Fruit fly (Drosophila melanogaster) whole organism, prepupa: ENCODE results near the gene CG4101.

Experiments used
- Blimp-1 ChIP-seq: fragments of 200-800 bp; sonication (Bioruptor generic); optimal IDR thresholded peaks from 3 replicates; lab custom pipeline; 2017; ENCODE audit warnings: missing biosample characterization, missing genetic modification characterization, mild to moderate bottlenecking, moderate library complexity, missing genetic modification reagents
- CG10631 ChIP-seq: fragments of 200-800 bp; sonication (Bioruptor generic); optimal IDR thresholded peaks from 2 replicates; lab custom pipeline; 2016; ENCODE audit warnings: missing biosample characterization, missing genetic modification characterization
- CG10669 ChIP-seq: fragments of 200-800 bp; sonication (Bioruptor generic); optimal IDR thresholded peaks from 3 replicates; lab custom pipeline; 2018; ENCODE audit warnings: missing biosample characterization, mild to moderate bottlenecking, missing genetic modification characterization, moderate library complexity
- CG11294 ChIP-seq: fragments of 200-800 bp; sonication (Bioruptor generic); IDR thresholded peaks from 2 replicates; pipeline ENCODE4 v1.3.6; 2022; ENCODE audit warnings: missing biosample characterization, missing genetic modification characterization
- CG11762 ChIP-seq: fragments of 200-800 bp; sonication (Bioruptor generic); optimal IDR thresholded peaks from 3 replicates; lab custom pipeline; 2016; ENCODE audit warnings: missing biosample characterization, missing genetic modification characterization; ENCODE audit not compliant: insufficient read depth
- CG11902 ChIP-seq: fragments of 200-800 bp; sonication (Bioruptor generic); optimal IDR thresholded peaks from 3 replicates; lab custom pipeline; 2016; ENCODE audit warnings: missing biosample characterization, missing genetic modification characterization
- CG15336 ChIP-seq: fragments of 200-800 bp; sonication (Bioruptor generic); IDR thresholded peaks from 2 replicates; pipeline ENCODE4 v1.3.6; 2022; ENCODE audit warnings: missing biosample characterization, missing genetic modification characterization
- CG1621 ChIP-seq: fragments of 200-800 bp; sonication (Bioruptor generic); optimal IDR thresholded peaks from 3 replicates; lab custom pipeline; 2018; ENCODE audit warnings: missing biosample characterization, mild to moderate bottlenecking, missing genetic modification characterization
- CG16779 ChIP-seq: fragments of 200-800 bp; sonication (Bioruptor generic); optimal IDR thresholded peaks from 3 replicates; lab custom pipeline; 2017; ENCODE audit warnings: missing biosample characterization, mild to moderate bottlenecking, missing genetic modification characterization
- CG3032 ChIP-seq: fragments of 200-800 bp; optimal IDR thresholded peaks from 2 replicates; lab custom pipeline; 2019; ENCODE audit warnings: missing biosample characterization, mild to moderate bottlenecking, missing genetic modification characterization, moderate library complexity
- CG31627 ChIP-seq: fragments of 200-800 bp; sonication (Bioruptor generic); optimal IDR thresholded peaks from 3 replicates; lab custom pipeline; 2016; ENCODE audit warnings: missing biosample characterization, missing genetic modification characterization
- CG32006 ChIP-seq: fragments of 200-800 bp; sonication (Bioruptor generic); optimal IDR thresholded peaks from 3 replicates; lab custom pipeline; 2017; ENCODE audit warnings: missing biosample characterization, mild to moderate bottlenecking, missing genetic modification characterization
- CG34406 ChIP-seq: fragments of 200-800 bp; sonication (Bioruptor generic); optimal IDR thresholded peaks from 3 replicates; lab custom pipeline; 2016; ENCODE audit warnings: missing biosample characterization, missing genetic modification characterization
- CG3919 ChIP-seq: fragments of 200-800 bp; sonication (Bioruptor generic); optimal IDR thresholded peaks from 3 replicates; lab custom pipeline; 2016; ENCODE audit warnings: missing biosample characterization, missing genetic modification characterization
- CG4318 ChIP-seq: fragments of 200-800 bp; sonication (Bioruptor generic); optimal IDR thresholded peaks from 3 replicates; lab custom pipeline; 2017; ENCODE audit warnings: missing biosample characterization, mild to moderate bottlenecking, missing genetic modification characterization
- CG6163 ChIP-seq: fragments of 200-800 bp; sonication (Bioruptor generic); IDR thresholded peaks from 3 replicates; pipeline ENCODE4 v1.3.6; 2022; ENCODE audit warnings: missing biosample characterization, missing genetic modification characterization
- CG6276 ChIP-seq: fragments of 200-800 bp; sonication (Bioruptor generic); optimal IDR thresholded peaks from 2 replicates; lab custom pipeline; 2017; ENCODE audit warnings: missing biosample characterization, mild to moderate bottlenecking, missing genetic modification characterization
- CG6792 ChIP-seq: fragments of 200-800 bp; sonication (Bioruptor generic); optimal IDR thresholded peaks from 3 replicates; lab custom pipeline; 2016; ENCODE audit warnings: missing biosample characterization, missing genetic modification characterization
- CG6808 ChIP-seq: fragments of 200-800 bp; sonication (Bioruptor generic); optimal IDR thresholded peaks from 3 replicates; lab custom pipeline; 2017; ENCODE audit warnings: missing biosample characterization, missing genetic modification characterization, mild to moderate bottlenecking, moderate library complexity, missing genetic modification reagents
- CG6854 ChIP-seq: fragments of 200-800 bp; sonication (Bioruptor generic); optimal IDR thresholded peaks from 2 replicates; lab custom pipeline; 2017; ENCODE audit warnings: missing biosample characterization, mild to moderate bottlenecking, missing genetic modification characterization
- CG7368 ChIP-seq: fragments of 200-800 bp; sonication (Bioruptor generic); optimal IDR thresholded peaks from 3 replicates; lab custom pipeline; 2016; ENCODE audit warnings: missing biosample characterization, missing genetic modification characterization
- CG8632 ChIP-seq: fragments of 200-800 bp; sonication (Bioruptor generic); optimal IDR thresholded peaks from 3 replicates; lab custom pipeline; 2016; ENCODE audit warnings: missing biosample characterization, missing genetic modification characterization
- CG9139 ChIP-seq: fragments of 200-800 bp; sonication (Bioruptor generic); optimal IDR thresholded peaks from 3 replicates; lab custom pipeline; 2017; ENCODE audit warnings: missing biosample characterization, mild to moderate bottlenecking, missing genetic modification characterization
- Eip75B ChIP-seq: fragments of 200-800 bp; sonication (Bioruptor generic); optimal IDR thresholded peaks from 3 replicates; lab custom pipeline; 2016; ENCODE audit warnings: missing biosample characterization, missing genetic modification characterization
- Eip93F ChIP-seq: fragments of 200-800 bp; sonication (Bioruptor generic); optimal IDR thresholded peaks from 2 replicates; lab custom pipeline; 2016; ENCODE audit warnings: missing biosample characterization, mild to moderate bottlenecking, missing genetic modification characterization
- Ets21C ChIP-seq: fragments of 200-800 bp; sonication (Bioruptor generic); optimal IDR thresholded peaks from 3 replicates; lab custom pipeline; 2016; ENCODE audit warnings: missing biosample characterization, missing genetic modification characterization
- Ets96B ChIP-seq: fragments of 200-800 bp; optimal IDR thresholded peaks from 2 replicates; lab custom pipeline; 2019; ENCODE audit warnings: missing biosample characterization, mild to moderate bottlenecking, missing genetic modification characterization, moderate library complexity
- Gug ChIP-seq: fragments of 200-800 bp; sonication (Bioruptor generic); IDR thresholded peaks from 2 replicates; pipeline ENCODE4 v1.3.6; 2022; ENCODE audit warnings: missing biosample characterization, missing genetic modification characterization
- Hr38 ChIP-seq: sonication (Bioruptor generic); optimal IDR thresholded peaks from 2 replicates; lab custom pipeline; 2016; ENCODE audit warnings: missing biosample characterization, missing genetic modification characterization
- Hr39 ChIP-seq: fragments of 200-800 bp; sonication (Bioruptor generic); optimal IDR thresholded peaks from 2 replicates; lab custom pipeline; 2016; ENCODE audit warnings: missing biosample characterization, missing genetic modification characterization
- Hr4 ChIP-seq: fragments of 200-800 bp; sonication (Bioruptor generic); optimal IDR thresholded peaks from 3 replicates; lab custom pipeline; 2016; ENCODE audit warnings: missing biosample characterization, missing genetic modification characterization
- Lpt ChIP-seq: fragments of 200-800 bp; sonication (Bioruptor generic); optimal IDR thresholded peaks from 3 replicates; lab custom pipeline; 2016; ENCODE audit warnings: missing biosample characterization, missing genetic modification characterization
- Smox ChIP-seq: fragments of 200-800 bp; sonication (Bioruptor generic); optimal IDR thresholded peaks from 3 replicates; lab custom pipeline; 2016; ENCODE audit warnings: missing biosample characterization, missing genetic modification characterization
- Sox102F ChIP-seq: fragments of 200-800 bp; sonication (Bioruptor generic); optimal IDR thresholded peaks from 2 replicates; lab custom pipeline; 2016; ENCODE audit warnings: missing biosample characterization, mild to moderate bottlenecking, missing genetic modification characterization
- Sox15 ChIP-seq: fragments of 200-800 bp; sonication (Bioruptor generic); optimal IDR thresholded peaks from 3 replicates; lab custom pipeline; 2016; ENCODE audit warnings: missing biosample characterization, missing genetic modification characterization
- achi ChIP-seq: fragments of 200-800 bp; sonication (Bioruptor generic); optimal IDR thresholded peaks from 3 replicates; lab custom pipeline; 2016; ENCODE audit warnings: missing biosample characterization, missing genetic modification characterization
- acj6 ChIP-seq: fragments of 200-800 bp; sonication (Bioruptor generic); optimal IDR thresholded peaks from 3 replicates; lab custom pipeline; 2016; ENCODE audit warnings: missing biosample characterization, missing genetic modification characterization
- cyc ChIP-seq: fragments of 200-800 bp; sonication (Bioruptor generic); optimal IDR thresholded peaks from 3 replicates; lab custom pipeline; 2016; ENCODE audit warnings: missing biosample characterization, missing genetic modification characterization
- dac ChIP-seq: fragments of 200-800 bp; sonication (Bioruptor generic); optimal IDR thresholded peaks from 2 replicates; lab custom pipeline; 2017; ENCODE audit warnings: missing biosample characterization, mild to moderate bottlenecking, missing genetic modification characterization
- dsx ChIP-seq: fragments of 200-800 bp; optimal IDR thresholded peaks from 3 replicates; lab custom pipeline; 2019; ENCODE audit warnings: missing biosample characterization, mild to moderate bottlenecking, missing genetic modification characterization, moderate library complexity; ENCODE audit not compliant: poor library complexity, severe bottlenecking
- eg ChIP-seq: fragments of 200-800 bp; sonication (Bioruptor generic); IDR thresholded peaks from 3 replicates; pipeline ENCODE4 v1.3.6; 2022; ENCODE audit warnings: missing biosample characterization, missing genetic modification characterization
- esn ChIP-seq: fragments of 200-800 bp; sonication (Bioruptor generic); optimal IDR thresholded peaks from 2 replicates; lab custom pipeline; 2016; ENCODE audit warnings: missing biosample characterization, mild to moderate bottlenecking, missing genetic modification characterization, moderate library complexity
- fd59A ChIP-seq: fragments of 200-800 bp; sonication (Bioruptor generic); optimal IDR thresholded peaks from 2 replicates; lab custom pipeline; 2017; ENCODE audit warnings: missing biosample characterization, mild to moderate bottlenecking, missing genetic modification characterization, missing genetic modification reagents
- fd85E ChIP-seq: fragments of 200-800 bp; sonication (Bioruptor generic); optimal IDR thresholded peaks from 3 replicates; lab custom pipeline; 2016; ENCODE audit warnings: missing biosample characterization, missing genetic modification characterization
- fkh ChIP-seq: fragments of 200-800 bp; sonication (Bioruptor generic); optimal IDR thresholded peaks from 3 replicates; lab custom pipeline; 2017; ENCODE audit warnings: missing biosample characterization, mild to moderate bottlenecking, missing genetic modification characterization, moderate library complexity
- lz ChIP-seq: fragments of 200-800 bp; sonication (Bioruptor generic); optimal IDR thresholded peaks from 3 replicates; lab custom pipeline; 2016; ENCODE audit warnings: missing biosample characterization, missing genetic modification characterization
- pdm3 ChIP-seq: fragments of 200-800 bp; sonication (Bioruptor generic); optimal IDR thresholded peaks from 3 replicates; lab custom pipeline; 2016; ENCODE audit warnings: missing biosample characterization, missing genetic modification characterization
- salr ChIP-seq, 2 experiments: fragments of 200-800 bp; sonication (Bioruptor generic); optimal IDR thresholded peaks; 3 replicates each; lab custom pipeline; 2016 to 2018; ENCODE audit warnings: missing biosample characterization in 2 of 2, missing genetic modification characterization in 2 of 2, mild to moderate bottlenecking in 1 of 2
- spab ChIP-seq: fragments of 200-800 bp; sonication (Bioruptor generic); optimal IDR thresholded peaks from 2 replicates; lab custom pipeline; 2017; ENCODE audit warnings: missing biosample characterization, mild to moderate bottlenecking, missing genetic modification characterization, missing genetic modification reagents
- ss ChIP-seq, 2 experiments: fragments of 200-800 bp; sonication (Bioruptor generic); optimal IDR thresholded peaks; 2 replicates in 1 of 2; 3 replicates in 1 of 2; lab custom pipeline; 2017 to 2018; ENCODE audit warnings: mild to moderate bottlenecking in 2 of 2, missing biosample characterization in 2 of 2, missing genetic modification characterization in 2 of 2, moderate library complexity in 1 of 2
- svp ChIP-seq: fragments of 200-800 bp; sonication (Bioruptor generic); peaks from one replicate; lab custom pipeline; 2016; ENCODE audit warnings: missing biosample characterization, missing genetic modification characterization
- topi ChIP-seq: fragments of 200-800 bp; sonication (Bioruptor generic); optimal IDR thresholded peaks from 3 replicates; lab custom pipeline; 2016; ENCODE audit warnings: missing biosample characterization, missing genetic modification characterization

Gene CG4101

DNA sequence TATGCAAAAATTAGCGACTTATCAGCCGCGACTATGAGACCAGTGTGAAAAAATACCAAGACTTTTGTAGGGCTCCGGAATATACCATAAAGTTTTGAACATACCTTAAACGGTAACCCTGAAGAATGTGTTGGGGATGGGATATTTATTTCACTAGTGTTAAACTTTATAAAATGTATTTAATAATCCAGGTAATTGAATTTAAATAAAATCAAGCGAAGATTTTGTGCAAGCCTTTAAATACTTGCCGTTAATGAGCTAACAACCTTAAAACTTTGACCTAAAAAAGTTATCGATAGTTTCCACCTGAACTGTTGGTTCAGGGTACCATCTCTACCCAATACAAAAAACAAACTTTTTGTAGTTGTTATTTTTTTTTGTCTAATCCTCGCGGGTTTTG lies at the start of gene CG4101:
TSS of gene CG4101 (plus strand) at position 335 of the 400 bp plus-strand sequence.
- TF ChIP-seq ss (GFP tag; optimal IDR thresholded peaks at IDR 0.05; lab: Kevin White, UChicago) (peak; percentile 54 to 74), Ets21C (GFP tag; lab: Kevin White, UChicago) (peak; percentile 78), CG32006 (GFP tag; lab: Kevin White, UChicago) (peak; percentile 71), CG8632 (GFP tag; lab: Kevin White, UChicago) (peak; percentile 67), CG3032 (peak; percentile 80), CG15336 (GFP tag; lab: Robert Waterston, UW) (peak; percentile 65), Sox15 (GFP tag; lab: Kevin White, UChicago) (peak; percentile 59), esn (GFP tag; lab: Kevin White, UChicago) (peak; percentile 90), CG10669 (GFP tag; lab: Kevin White, UChicago) (peak; percentile 69), CG6808 (GFP tag; lab: Kevin White, UChicago) (peak; percentile 56), CG9139 (GFP tag; lab: Kevin White, UChicago) (peak; percentile 16), Hr39 (GFP tag; lab: Kevin White, UChicago) (peak; percentile 87), Gug (peak; percentile 74), salr (GFP tag; optimal IDR thresholded peaks at IDR 0.05; lab: Kevin White, UChicago) (peak; percentile 19 to 63), Ets96B (peak; percentile 71), spab (GFP tag; lab: Kevin White, UChicago) (peak; percentile 46), CG16779 (tag; lab: Kevin White, UChicago) (no peak), CG6792 (GFP tag; lab: Kevin White, UChicago) (peak; percentile 71), CG6163 (GFP tag; lab: Robert Waterston, UW) (peak; percentile 73), Hr38 (GFP tag; lab: Kevin White, UChicago) (no peak), CG7368 (GFP tag; lab: Kevin White, UChicago) (peak; percentile 53), topi (GFP tag; lab: Kevin White, UChicago) (peak; percentile 74), CG6854 (GFP tag; lab: Kevin White, UChicago) (no peak), Eip75B (peak; percentile 76), CG34406 (GFP tag; lab: Kevin White, UChicago) (peak; percentile 80), Smox (GFP tag; lab: Kevin White, UChicago) (peak; percentile 85), CG4318 (GFP tag; lab: Kevin White, UChicago) (no peak), eg (GFP tag; lab: Robert Waterston, UW) (peak; percentile 84), fd59A (GFP tag; lab: Kevin White, UChicago) (peak; percentile 42), CG6276 (no peak), Hr4 (GFP tag; lab: Kevin White, UChicago) (peak; percentile 81), Eip93F (GFP tag; lab: Kevin White, UChicago) (peak; percentile 64), svp (GFP tag; lab: Kevin White, UChicago) (peak; percentile 93), acj6 (GFP tag; lab: Kevin White, UChicago) (peak; percentile 80), CG31627 (GFP tag; lab: Kevin White, UChicago) (peak; percentile 89), cyc (GFP tag; lab: Kevin White, UChicago) (peak; percentile 81), CG11902 (GFP tag; lab: Kevin White, UChicago) (peak; percentile 49), CG11762 (GFP tag; lab: Kevin White, UChicago) (peak; percentile 66), dac (GFP tag; lab: Kevin White, UChicago) (peak; percentile 55), CG1621 (tag; lab: Kevin White, UChicago) (peak; percentile 47), pdm3 (GFP tag; lab: Kevin White, UChicago) (peak; percentile 86), CG10631 (GFP tag; lab: Kevin White, UChicago) (peak; percentile 85), dsx (GFP tag; lab: Kevin White, UChicago) (peak; percentile 56), CG3919 (peak; percentile 79), fkh (GFP tag; lab: Kevin White, UChicago) (peak; percentile 42), Lpt (GFP tag; lab: Kevin White, UChicago) (peak; percentile 31), Sox102F (GFP tag; lab: Kevin White, UChicago) (peak; percentile 81), achi (GFP tag; lab: Kevin White, UChicago) (peak; percentile 76), fd85E (GFP tag; lab: Kevin White, UChicago) (peak; percentile 10), lz (GFP tag; lab: Kevin White, UChicago) (peak; percentile 85), Blimp-1 (GFP tag; lab: Kevin White, UChicago) (peak; percentile 33), CG11294 (GFP tag; lab: Robert Waterston, UW) (peak; percentile 61; the same call in 1 of the 2 replicates)
